Fruit fly (Drosophila melanogaster): ENCODE measurements around the gene CG33995.

CG33995 gene

dm6 chr2L:5009306-5010030 is 33.6 kb upstream of the CG33995 start, which contains the start of gene Rtnl1 (continued):
- TF ChIP-seq CG15269 (tag; optimal IDR thresholded peaks at IDR 0.05) (no peak), Lhr (GFP tag; optimal IDR thresholded peaks at IDR 0.05) (peak; percentile 94), schlank (tag; optimal IDR thresholded peaks at IDR 0.05) (no peak), CG17361 (GFP tag; IDR thresholded peaks at IDR 0.05) (peak; percentile 50; the same call in 1 of the 3 replicates), Dp (GFP tag; optimal IDR thresholded peaks at IDR 0.05) (peak; percentile 88), vvl (GFP tag; IDR thresholded peaks at IDR 0.05) (peak; percentile 54; the same call in 1 of the 2 replicates), CG12744 (GFP tag; optimal IDR thresholded peaks at IDR 0.05) (peak; percentile 46), Hey (tag; optimal IDR thresholded peaks at IDR 0.05) (no peak), sc (optimal IDR thresholded peaks at IDR 0.05) (no peak), sc (GFP tag; optimal IDR thresholded peaks at IDR 0.05) (no peak), CG14860 (GFP tag; IDR thresholded peaks at IDR 0.05; ENCODE audit: partially characterized antibody) (peak; percentile 79), CG3847 (GFP tag; IDR thresholded peaks at IDR 0.05) (peak; percentile 55; the same call in 1 of the 2 replicates), CG31441 (GFP tag; IDR thresholded peaks at IDR 0.05) (no peak), Mes4 (GFP tag; optimal IDR thresholded peaks at IDR 0.05) (no peak), eve (GFP tag; optimal IDR thresholded peaks at IDR 0.05) (no peak), CG1024 (GFP tag; IDR thresholded peaks at IDR 0.05) (no peak), tio (GFP tag; optimal IDR thresholded peaks at IDR 0.05) (no peak), eyg (GFP tag; optimal IDR thresholded peaks at IDR 0.05) (no peak), Atf-2 (GFP tag; optimal IDR thresholded peaks at IDR 0.05) (peak; percentile 9), Hr78 (GFP tag; optimal IDR thresholded peaks at IDR 0.05) (no peak), nau (GFP tag; optimal IDR thresholded peaks at IDR 0.05) (no peak), CG3726 (GFP tag; IDR thresholded peaks at IDR 0.05) (no peak), CG7556 (GFP tag; optimal IDR thresholded peaks at IDR 0.05) (peak; percentile 8), CG15514 (GFP tag; optimal IDR thresholded peaks at IDR 0.05) (peak; percentile 84), CG16813 (GFP tag; IDR thresholded peaks at IDR 0.05; ENCODE audit: partially characterized antibody) (peak; percentile 93), ham (GFP tag; IDR thresholded peaks at IDR 0.05) (no peak), croc (GFP tag; conservative IDR thresholded peaks at IDR 0.05) (no peak), Drgx (GFP tag; IDR thresholded peaks at IDR 0.05) (no peak), NFAT (GFP tag; IDR thresholded peaks at IDR 0.05) (peak; percentile 53; the same call in 1 of the 2 replicates), Abd-B (GFP tag; optimal IDR thresholded peaks at IDR 0.05) (peak; percentile 67), Dad (GFP tag; optimal IDR thresholded peaks at IDR 0.05) (peak; percentile 20), otp (GFP tag; IDR thresholded peaks at IDR 0.05) (no peak), Eip74EF (GFP tag; optimal IDR thresholded peaks at IDR 0.05) (peak in 1 of 2 experiments; percentile 1), CG12071 (GFP tag; optimal IDR thresholded peaks at IDR 0.05) (no peak), CG10565 (GFP tag; optimal IDR thresholded peaks at IDR 0.05) (no peak), toy (GFP tag; IDR thresholded peaks at IDR 0.05) (no peak), CG1233 (GFP tag; optimal IDR thresholded peaks at IDR 0.05) (no peak), CG12219 (GFP tag; optimal IDR thresholded peaks at IDR 0.05) (no peak), CG3995 (GFP tag; optimal IDR thresholded peaks at IDR 0.05) (peak; percentile 33), Oaz (GFP tag; IDR thresholded peaks at IDR 0.05) (no peak), dysf (GFP tag; IDR thresholded peaks at IDR 0.05) (0 out of 3 replicates have a peak, but pooled peaks have one; percentile 12), gsb-n (tag; optimal IDR thresholded peaks at IDR 0.05) (no peak), CG4282 (GFP tag; optimal IDR thresholded peaks at IDR 0.05) (no peak), CG6683 (GFP tag; optimal IDR thresholded peaks at IDR 0.05) (no peak), dm (GFP tag; optimal IDR thresholded peaks at IDR 0.05) (peak; percentile 40), Rfx (GFP tag; IDR thresholded peaks at IDR 0.05) (peak; percentile 50; the same call in 1 of the 2 replicates), al (GFP tag; IDR thresholded peaks at IDR 0.05) (peak; percentile 37; the same call in 1 of the 2 replicates), da (GFP tag; optimal IDR thresholded peaks at IDR 0.05) (no peak), CG8765 (GFP tag; IDR thresholded peaks at IDR 0.05) (no peak; the same call in 1 of the 2 replicates), CG8944 (GFP tag; optimal IDR thresholded peaks at IDR 0.05) (no peak)

Data from whole organism, embryonic.